Worm (Caenorhabditis elegans): ENCODE results near the gene T01H3.5.

DNA sequence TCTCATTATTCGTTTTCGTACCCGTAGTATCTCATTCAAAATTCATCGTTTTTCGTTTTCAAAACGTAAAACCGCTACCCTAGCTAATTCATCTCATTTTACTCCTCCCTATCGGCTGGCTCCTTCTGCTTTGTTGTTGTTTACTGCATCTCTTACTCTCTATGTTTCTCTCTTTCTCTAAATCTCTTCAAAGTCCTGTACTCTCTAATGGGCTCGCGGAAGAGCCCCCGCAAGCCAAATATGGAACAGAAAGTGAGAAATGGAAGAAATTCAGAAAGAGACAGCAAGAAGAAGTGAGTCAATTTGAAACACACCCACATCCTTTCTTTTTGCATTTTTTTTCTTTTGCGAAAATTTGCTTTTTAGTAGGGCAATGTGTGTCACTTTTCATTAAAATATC, 40.8 kb upstream of the T01H3.5 start:
- TF ChIP-seq ceh-13 (GFP tag; optimal IDR thresholded peaks at IDR 0.05) (no peak), F13C5.2 (tag; optimal IDR thresholded peaks at IDR 0.05) (no peak), scrt-1 (GFP tag; IDR thresholded peaks at IDR 0.05) (no peak), tra-4 (tag; optimal IDR thresholded peaks at IDR 0.05) (no peak), ama-1 (optimal IDR thresholded peaks at IDR 0.05) (no peak), sea-1 (GFP tag; conservative IDR thresholded peaks at IDR 0.05) (no peak), tbx-37 (GFP tag; conservative IDR thresholded peaks at IDR 0.05) (no peak), flt-1 (GFP tag; IDR thresholded peaks at IDR 0.05) (no peak)

Measured in whole organism, early embryonic.